Worm (Caenorhabditis elegans): ENCODE results near the gene T28F3.5.

Gene T28F3.5

ce11 chrIV:17281060-17282021, 13.2 kb upstream of the T28F3.5 start (continued):
- TF ChIP-seq snpc-3.4 (tag; optimal IDR thresholded peaks at IDR 0.05) (peak; percentile 91), lsl-1 (GFP tag; optimal IDR thresholded peaks at IDR 0.05) (peak; percentile 65), F39B2.1 (GFP tag; IDR thresholded peaks at IDR 0.05) (peak; percentile 87), pbrm-1 (GFP tag; IDR thresholded peaks at IDR 0.05) (peak; percentile 79), somi-1 (GFP tag; optimal IDR thresholded peaks at IDR 0.05) (peak; percentile 43), C17E4.6 (GFP tag; IDR thresholded peaks at IDR 0.05) (peak; percentile 33; the same call in 1 of the 2 replicates), F49E8.2 (tag; optimal IDR thresholded peaks at IDR 0.05; ENCODE audit: insufficient read depth) (peak; percentile 98), mes-4 (tag; optimal IDR thresholded peaks at IDR 0.05) (peak; percentile 13), hsf-1 (GFP tag; IDR thresholded peaks at IDR 0.05) (peak; percentile 91), F23B12.7 (tag; optimal IDR thresholded peaks at IDR 0.05; ENCODE audit: insufficient read depth) (peak; percentile 79), sea-2 (GFP tag; IDR thresholded peaks at IDR 0.05) (no peak), akir-1 (GFP tag; optimal IDR thresholded peaks at IDR 0.05) (no peak), sptf-2 (GFP tag; optimal IDR thresholded peaks at IDR 0.05) (no peak), nhr-27 (tag; optimal IDR thresholded peaks at IDR 0.05) (peak; percentile 73), B0261.1 (tag; optimal IDR thresholded peaks at IDR 0.05) (peak; percentile 27), ccch-3 (GFP tag; optimal IDR thresholded peaks at IDR 0.05) (peak; percentile 64), pha-4 (tag; optimal IDR thresholded peaks at IDR 0.05) (no peak), ZK185.1 (tag; optimal IDR thresholded peaks at IDR 0.05; ENCODE audit: poor library complexity, severe bottlenecking) (peak; percentile 67), bed-1 (GFP tag; IDR thresholded peaks at IDR 0.05) (peak; percentile 90; the same call in 1 of the 2 replicates), egl-44 (GFP tag; IDR thresholded peaks at IDR 0.05) (peak; percentile 56; the same call in 1 of the 2 replicates), ztf-28 (GFP tag; IDR thresholded peaks at IDR 0.05) (no peak), T26A5.8 (tag; optimal IDR thresholded peaks at IDR 0.05) (peak; percentile 96), ztf-26 (tag; optimal IDR thresholded peaks at IDR 0.05) (peak; percentile 59), fkh-3 (tag; optimal IDR thresholded peaks at IDR 0.05) (peak; percentile 33), rcor-1 (GFP tag; IDR thresholded peaks at IDR 0.05) (peak; percentile 84), zfh-2 (GFP tag; conservative IDR thresholded peaks at IDR 0.05) (peak; percentile 96), lir-1 (GFP tag; conservative IDR thresholded peaks at IDR 0.05) (no peak; the same call in 1 of the 2 replicates), ztf-25 (GFP tag; IDR thresholded peaks at IDR 0.05) (no peak), Y95B8A.8 (GFP tag; IDR thresholded peaks at IDR 0.05) (0 out of 2 replicates have a peak, but pooled peaks have one; percentile 78), unc-62 (GFP tag; optimal IDR thresholded peaks at IDR 0.05) (no peak), xnd-1 (tag; optimal IDR thresholded peaks at IDR 0.05) (no peak), B0019.2 (GFP tag; conservative IDR thresholded peaks at IDR 0.05) (peak; percentile 27; the same call in 1 of the 2 replicates), ztf-6 (GFP tag; IDR thresholded peaks at IDR 0.05) (peak; percentile 27; the same call in 1 of the 2 replicates), Y53G8AR.9 (GFP tag; conservative IDR thresholded peaks at IDR 0.05) (peak; percentile 97), atf-7 (tag; optimal IDR thresholded peaks at IDR 0.05) (peak; percentile 94), ets-4 (GFP tag; optimal IDR thresholded peaks at IDR 0.05) (peak; percentile 1), repo-1 (tag; optimal IDR thresholded peaks at IDR 0.05) (peak; percentile 97), ztf-18 (tag; optimal IDR thresholded peaks at IDR 0.05) (peak; percentile 75), nhr-120 (GFP tag; IDR thresholded peaks at IDR 0.05) (no peak), tbp1 (GFP tag; optimal IDR thresholded peaks at IDR 0.05) (peak; percentile 76), ama-1 (optimal IDR thresholded peaks at IDR 0.05) (peak; percentile 99), ama-1 (GFP tag; optimal IDR thresholded peaks at IDR 0.05) (peak; percentile 89 to 95), F57C9.4 (tag; optimal IDR thresholded peaks at IDR 0.05) (peak; percentile 65), sdz-38 (tag; optimal IDR thresholded peaks at IDR 0.05) (no peak), dpff-1 (tag; optimal IDR thresholded peaks at IDR 0.05) (peak; percentile 67), hrde-1 (tag; optimal IDR thresholded peaks at IDR 0.05; ENCODE audit: borderline replicate concordance) (peak; percentile 60)

All from whole organism, young adult.